Worm (Caenorhabditis elegans) whole organism, young adult: ENCODE results near the gene tyr-6.

Experiments used
- B0261.1 ChIP-seq: sonication (generic microtip); optimal IDR thresholded peaks from 2 replicates; lab custom pipeline; 2016; ENCODE audit warnings: mild to moderate bottlenecking, missing genetic modification characterization, moderate library complexity, missing compliant biosample characterization
- C06A6.2 ChIP-seq: fragments of 200-800 bp; sonication (Bioruptor generic); conservative IDR thresholded peaks from 2 replicates; pipeline ENCODE4 v1.3.6; 2022; ENCODE audit warnings: missing genetic modification characterization, missing compliant biosample characterization
- D2030.7 ChIP-seq: fragments of 200-800 bp; sonication (Bioruptor generic); IDR thresholded peaks from 2 replicates; pipeline ENCODE4 v1.3.6; 2022; ENCODE audit warnings: missing genetic modification reagents, missing genetic modification characterization, missing compliant biosample characterization
- F23B12.7 ChIP-seq: sonication (generic microtip); optimal IDR thresholded peaks from 2 replicates; lab custom pipeline; 2017; ENCODE audit warnings: missing genetic modification characterization, mild to moderate bottlenecking, missing compliant biosample characterization, antibody characterized with exemption, moderate library complexity; ENCODE audit not compliant: insufficient read depth
- F37B4.10 ChIP-seq: fragments of 200-800 bp; sonication (Bioruptor generic); IDR thresholded peaks from 2 replicates; pipeline ENCODE4 v1.3.6; 2022; ENCODE audit warnings: missing genetic modification characterization, missing compliant biosample characterization
- F49E8.2 ChIP-seq: sonication (generic microtip); optimal IDR thresholded peaks from 3 replicates; lab custom pipeline; 2017; ENCODE audit warnings: missing genetic modification characterization, mild to moderate bottlenecking, missing compliant biosample characterization, antibody characterized with exemption, moderate library complexity; ENCODE audit not compliant: insufficient read depth
- K12H6.12 ChIP-seq: fragments of 200-800 bp; sonication (Bioruptor generic); optimal IDR thresholded peaks from 2 replicates; lab custom pipeline; 2018; ENCODE audit warnings: mild to moderate bottlenecking, missing genetic modification characterization, missing compliant biosample characterization
- Y56A3A.18 ChIP-seq: fragments of 200-800 bp; sonication (Bioruptor generic); IDR thresholded peaks from 2 replicates; pipeline ENCODE4 v1.3.6; 2022; ENCODE audit warnings: missing genetic modification reagents, missing genetic modification characterization, missing compliant biosample characterization
- Y95B8A.8 ChIP-seq: fragments of 200-800 bp; sonication (Bioruptor generic); IDR thresholded peaks from 2 replicates; pipeline ENCODE4 v1.3.6; 2022; ENCODE audit warnings: missing genetic modification reagents, missing genetic modification characterization, missing compliant biosample characterization
- ama-1 ChIP-seq, 3 experiments: fragments of 150-350 bp in 1 of 3; sonication (generic microtip) in 2 of 3; optimal IDR thresholded peaks; 2 replicates each; lab custom pipeline; 2014 to 2018; ENCODE audit warnings: missing biosample characterization in 2 of 3, missing genetic modification characterization in 2 of 3, missing genetic modification reagents in 2 of 3
- athp-1 ChIP-seq: sonication (generic microtip); optimal IDR thresholded peaks from 2 replicates; lab custom pipeline; 2017; ENCODE audit warnings: mild to moderate bottlenecking, missing genetic modification characterization, missing compliant biosample characterization
- attf-3 ChIP-seq: fragments of 200-800 bp; sonication (Bioruptor generic); conservative IDR thresholded peaks from 2 replicates; pipeline ENCODE4 v1.3.6; 2022; ENCODE audit warnings: missing genetic modification reagents, missing genetic modification characterization, missing compliant biosample characterization
- attf-5 ChIP-seq: fragments of 200-800 bp; sonication (Bioruptor generic); optimal IDR thresholded peaks from 2 replicates; lab custom pipeline; 2018; ENCODE audit warnings: mild to moderate bottlenecking, missing genetic modification characterization, missing compliant biosample characterization
- ccch-3 ChIP-seq: fragments of 200-800 bp; sonication (Bioruptor generic); optimal IDR thresholded peaks from 2 replicates; lab custom pipeline; 2018; ENCODE audit warnings: mild to moderate bottlenecking, missing genetic modification characterization, missing compliant biosample characterization
- cebp-1 ChIP-seq, 2 experiments: fragments of 200-800 bp in 1 of 2; sonication (Bioruptor generic) in 1 of 2; sonication (generic microtip) in 1 of 2; IDR thresholded peaks in 1 of 2; optimal IDR thresholded peaks in 1 of 2; 2 replicates each; pipeline versions ENCODE4 v1.3.6 to Lab custom; 2017 to 2022; ENCODE audit warnings: missing compliant biosample characterization in 2 of 2, missing genetic modification characterization in 2 of 2, mild to moderate bottlenecking in 1 of 2, missing genetic modification reagents in 1 of 2, moderate library complexity in 1 of 2
- ceh-100 ChIP-seq: fragments of 200-800 bp; sonication (Bioruptor generic); IDR thresholded peaks from 2 replicates; pipeline ENCODE4 v1.3.6; 2022; ENCODE audit warnings: missing genetic modification reagents, missing genetic modification characterization, missing compliant biosample characterization
- ceh-79 ChIP-seq: sonication (generic microtip); optimal IDR thresholded peaks from 2 replicates; lab custom pipeline; 2017; ENCODE audit warnings: mild to moderate bottlenecking, missing genetic modification characterization, missing compliant biosample characterization
- ceh-91 ChIP-seq: fragments of 200-800 bp; sonication (Bioruptor generic); IDR thresholded peaks from 2 replicates; pipeline ENCODE4 v1.3.6; 2022; ENCODE audit warnings: missing genetic modification reagents, missing genetic modification characterization, missing compliant biosample characterization
- dpl-1 ChIP-seq: fragments of 150-350 bp; optimal IDR thresholded peaks from 2 replicates; lab custom pipeline; 2014; ENCODE audit warnings: missing biosample characterization, missing genetic modification reagents, missing genetic modification characterization
- gei-17 ChIP-seq: fragments of 200-800 bp; sonication (Bioruptor generic); optimal IDR thresholded peaks from 2 replicates; lab custom pipeline; 2018; ENCODE audit warnings: mild to moderate bottlenecking, missing genetic modification characterization, missing compliant biosample characterization
- hmg-1.2 ChIP-seq: fragments of 200-800 bp; sonication (Bioruptor generic); IDR thresholded peaks from 2 replicates; pipeline ENCODE4 v1.3.6; 2022; ENCODE audit warnings: missing genetic modification reagents, missing genetic modification characterization, missing compliant biosample characterization
- hrde-1 ChIP-seq: sonication (generic microtip); optimal IDR thresholded peaks from 2 replicates; lab custom pipeline; 2016; ENCODE audit warnings: missing genetic modification characterization, mild to moderate bottlenecking, missing compliant biosample characterization, moderate library complexity, missing genotype, missing genetic modification reagents, borderline replicate concordance
- let-526 ChIP-seq: fragments of 200-800 bp; sonication (Bioruptor generic); IDR thresholded peaks from 2 replicates; pipeline ENCODE4 v1.3.6; 2022; ENCODE audit warnings: missing genetic modification reagents, missing genetic modification characterization, missing compliant biosample characterization
- lin-26 ChIP-seq: fragments of 200-800 bp; sonication (Bioruptor generic); IDR thresholded peaks from 2 replicates; pipeline ENCODE4 v1.3.6; 2022; ENCODE audit warnings: missing genetic modification reagents, missing genetic modification characterization, missing compliant biosample characterization
- lir-1 ChIP-seq: fragments of 200-800 bp; sonication (Bioruptor generic); conservative IDR thresholded peaks from 2 replicates; pipeline ENCODE4 v1.3.6; 2022; ENCODE audit warnings: missing genetic modification reagents, missing genetic modification characterization, missing compliant biosample characterization
- madf-10 ChIP-seq: sonication (generic microtip); optimal IDR thresholded peaks from 2 replicates; lab custom pipeline; 2016; ENCODE audit warnings: mild to moderate bottlenecking, missing genetic modification characterization, missing compliant biosample characterization
- mes-4 ChIP-seq: sonication (generic microtip); optimal IDR thresholded peaks from 2 replicates; lab custom pipeline; 2016; ENCODE audit warnings: missing genotype, missing genetic modification characterization, missing compliant biosample characterization
- nhr-80 ChIP-seq: sonication (generic microtip); optimal IDR thresholded peaks from 2 replicates; lab custom pipeline; 2016; ENCODE audit warnings: missing genetic modification characterization, missing compliant biosample characterization
- pha-4 ChIP-seq: fragments of 150-350 bp; sonication (generic microtip); optimal IDR thresholded peaks from 2 replicates; lab custom pipeline; 2014; ENCODE audit warnings: missing biosample characterization, missing genetic modification reagents, missing genetic modification characterization
- rec-8 ChIP-seq, 2 experiments: sonication (generic microtip); optimal IDR thresholded peaks; 2 replicates each; lab custom pipeline; 2016; ENCODE audit warnings: mild to moderate bottlenecking in 2 of 2, missing genetic modification characterization in 2 of 2, missing genetic modification reagents in 2 of 2, missing genotype in 2 of 2, missing biosample characterization in 1 of 2, missing compliant biosample characterization in 1 of 2, moderate library complexity in 1 of 2
- rpc-1 ChIP-seq, 2 experiments: fragments of 150-350 bp in 1 of 2; sonication (generic microtip) in 1 of 2; optimal IDR thresholded peaks; 2 replicates each; lab custom pipeline; 2014 to 2018; ENCODE audit warnings: missing biosample characterization in 1 of 2, missing genetic modification characterization in 1 of 2, missing genetic modification reagents in 1 of 2, missing genotype in 1 of 2
- snpc-1.1 ChIP-seq: sonication (generic microtip); optimal IDR thresholded peaks from 2 replicates; lab custom pipeline; 2017; ENCODE audit warnings: missing genetic modification characterization, mild to moderate bottlenecking, missing compliant biosample characterization, antibody characterized with exemption, moderate library complexity, missing genotype, missing genetic modification reagents; ENCODE audit not compliant: insufficient read depth
- snpc-4 ChIP-seq, 5 experiments: fragments of 150-350 bp in 1 of 5; sonication (generic microtip) in 4 of 5; optimal IDR thresholded peaks; 2 replicates each; lab custom pipeline; 2014 to 2018; ENCODE audit warnings: missing genetic modification characterization in 5 of 5, missing biosample characterization in 3 of 5, antibody characterized with exemption in 2 of 5, mild to moderate bottlenecking in 2 of 5, missing compliant biosample characterization in 2 of 5, missing genotype in 2 of 5, moderate library complexity in 2 of 5, missing genetic modification reagents in 1 of 5
- tbx-9 ChIP-seq: sonication (generic microtip); optimal IDR thresholded peaks from 2 replicates; lab custom pipeline; 2016; ENCODE audit warnings: borderline replicate concordance, missing genetic modification characterization, inconsistent platforms, missing compliant biosample characterization
- unc-62 ChIP-seq: fragments of 150-350 bp; optimal IDR thresholded peaks from 2 replicates; lab custom pipeline; 2014; ENCODE audit warnings: missing biosample characterization, missing genetic modification reagents, missing genetic modification characterization
- zfh-2 ChIP-seq: fragments of 200-800 bp; sonication (Bioruptor generic); conservative IDR thresholded peaks from 2 replicates; pipeline ENCODE4 v1.3.6; 2022; ENCODE audit warnings: missing genetic modification reagents, missing genetic modification characterization, missing compliant biosample characterization
- ztf-22 ChIP-seq: fragments of 200-800 bp; sonication (Bioruptor generic); optimal IDR thresholded peaks from 2 replicates; lab custom pipeline; 2018; ENCODE audit warnings: mild to moderate bottlenecking, missing genetic modification characterization, moderate library complexity, missing compliant biosample characterization
- ztf-26 ChIP-seq: sonication (generic microtip); optimal IDR thresholded peaks from 2 replicates; lab custom pipeline; 2017; ENCODE audit warnings: missing genetic modification characterization, missing compliant biosample characterization
- ztf-6 ChIP-seq: fragments of 200-800 bp; sonication (Bioruptor generic); IDR thresholded peaks from 2 replicates; pipeline ENCODE4 v1.3.6; 2022; ENCODE audit warnings: missing genetic modification reagents, missing genetic modification characterization, missing compliant biosample characterization

Gene tyr-6

ce11 chrIV:6480221-6480620, at the start of gene tyr-6:
Gene tyr-6 (plus strand): TSS chrIV:6480521.
- TF ChIP-seq Y95B8A.8 (GFP tag; lab: Robert Waterston, UW): no peak
- no peak for TF ChIP-seq C06A6.2 (GFP tag; lab: Robert Waterston, UW)
- no peak for TF ChIP-seq F23B12.7 (tag; lab: Kevin White, UChicago)
- no peak for TF ChIP-seq madf-10 (tag; lab: Kevin White, UChicago)
- TF ChIP-seq ccch-3 (GFP tag; lab: Kevin White, UChicago): no peak
- TF ChIP-seq K12H6.12 (tag; lab: Kevin White, UChicago): no peak
- no peak for TF ChIP-seq cebp-1 (GFP tag; IDR thresholded peaks at IDR 0.05; lab: Robert Waterston, UW)
- TF ChIP-seq cebp-1 (tag; optimal IDR thresholded peaks at IDR 0.05; lab: Kevin White, UChicago): no peak
- no peak for TF ChIP-seq athp-1 (tag; lab: Kevin White, UChicago)
- no peak for TF ChIP-seq rec-8 (tag; optimal IDR thresholded peaks at IDR 0.05; lab: Kevin White, UChicago)
- TF ChIP-seq ama-1 (optimal IDR thresholded peaks at IDR 0.05; lab: Kevin White, UChicago): no peak
- no peak for TF ChIP-seq ama-1 (GFP tag; optimal IDR thresholded peaks at IDR 0.05; lab: Kevin White, UChicago)
- TF ChIP-seq gei-17 (GFP tag; lab: Kevin White, UChicago): no peak
- TF ChIP-seq ztf-26 (tag; lab: Kevin White, UChicago): no peak
- TF ChIP-seq dpl-1 (GFP tag; lab: Kevin White, UChicago): no peak
- TF ChIP-seq B0261.1 (tag; lab: Kevin White, UChicago): no peak
- TF ChIP-seq F37B4.10 (GFP tag; lab: Robert Waterston, UW): no peak
- no peak for TF ChIP-seq rpc-1 (optimal IDR thresholded peaks at IDR 0.05; lab: Kevin White, UChicago)
- TF ChIP-seq rpc-1 (tag; optimal IDR thresholded peaks at IDR 0.05; lab: Kevin White, UChicago): no peak

- TF ChIP-seq pha-4 (tag; lab: Kevin White, UChicago): peak; percentile 19
- no peak for TF ChIP-seq let-526 (GFP tag; lab: Robert Waterston, UW)
- TF ChIP-seq ceh-79 (tag; lab: Kevin White, UChicago): no peak
- 0 out of 2 replicates have a peak, but pooled peaks have one; percentile 20 for TF ChIP-seq hmg-1.2
- no peak for TF ChIP-seq ztf-22 (GFP tag; lab: Kevin White, UChicago)
- no peak for TF ChIP-seq lin-26 (GFP tag; lab: Robert Waterston, UW)
Observed at ce11 chrIV:6431582-6431981, 48.7 kb upstream of the tyr-6 start, which contains the start of gene acp-7. Gene acp-7 (minus strand): TSS chrIV:6431682.

ce11 chrIV:6432375-6432774, 47.9 kb upstream of the tyr-6 start:
- TF ChIP-seq D2030.7 (GFP tag; lab: Robert Waterston, UW): no peak
- TF ChIP-seq ceh-91: no peak
- TF ChIP-seq ztf-6 (GFP tag; lab: Robert Waterston, UW): no peak
- no peak for TF ChIP-seq zfh-2 (GFP tag; lab: Robert Waterston, UW)
- TF ChIP-seq mes-4 (tag; lab: Kevin White, UChicago): no peak
- TF ChIP-seq attf-5: no peak
- no peak for TF ChIP-seq F49E8.2 (tag; lab: Kevin White, UChicago)
- no peak for TF ChIP-seq attf-3 (GFP tag; lab: Robert Waterston, UW)
- no peak for TF ChIP-seq snpc-4 (GFP tag; optimal IDR thresholded peaks at IDR 0.05; lab: Kevin White, UChicago)
- no peak for TF ChIP-seq snpc-4 (tag; optimal IDR thresholded peaks at IDR 0.05; lab: Kevin White, UChicago)
- TF ChIP-seq lir-1 (GFP tag; lab: Robert Waterston, UW): no peak
- no peak for TF ChIP-seq hrde-1 (tag; lab: Kevin White, UChicago)
- no peak for TF ChIP-seq ceh-100 (GFP tag; lab: Robert Waterston, UW)
- peak; percentile 25 for TF ChIP-seq unc-62 (GFP tag; lab: Kevin White, UChicago)
- no peak for TF ChIP-seq snpc-1.1 (tag; lab: Kevin White, UChicago)
- no peak for TF ChIP-seq tbx-9 (tag; lab: Kevin White, UChicago)
- peak; percentile 61 for TF ChIP-seq nhr-80 (tag; lab: Kevin White, UChicago)
- TF ChIP-seq Y56A3A.18 (GFP tag; lab: Robert Waterston, UW): no peak
